Fruit fly (Drosophila melanogaster) whole organism, embryonic: ENCODE data around the gene CG13373.

Source experiments
- Abd-B ChIP-seq: fragments of 200-800 bp; sonication (Bioruptor generic); optimal IDR thresholded peaks from 2 replicates; lab custom pipeline; 2018; ENCODE audit warnings: missing biosample characterization, mild to moderate bottlenecking, missing genetic modification characterization, moderate library complexity
- CG10274 ChIP-seq: fragments of 200-800 bp; sonication (Bioruptor generic); optimal IDR thresholded peaks from 3 replicates; lab custom pipeline; 2017; ENCODE audit warnings: missing biosample characterization, mild to moderate bottlenecking, missing genetic modification characterization
- CG10462 ChIP-seq: fragments of 200-800 bp; sonication (Bioruptor generic); optimal IDR thresholded peaks from 2 replicates; lab custom pipeline; 2016; ENCODE audit warnings: missing biosample characterization, missing genetic modification characterization
- CG12659 ChIP-seq: fragments of 200-800 bp; sonication (Bioruptor generic); optimal IDR thresholded peaks from 3 replicates; lab custom pipeline; 2017; ENCODE audit warnings: mild to moderate bottlenecking, missing biosample characterization, missing genetic modification reagents, missing genetic modification characterization
- CG12769 ChIP-seq: fragments of 200-800 bp; sonication (Bioruptor generic); optimal IDR thresholded peaks from 2 replicates; lab custom pipeline; 2019; ENCODE audit warnings: missing biosample characterization, mild to moderate bottlenecking, missing genetic modification characterization, moderate library complexity
- CG13296 ChIP-seq: fragments of 200-800 bp; sonication (Bioruptor generic); optimal IDR thresholded peaks from 3 replicates; lab custom pipeline; 2018; ENCODE audit warnings: missing biosample characterization, mild to moderate bottlenecking, missing genetic modification characterization
- CG14710 ChIP-seq: fragments of 200-800 bp; sonication (Bioruptor generic); optimal IDR thresholded peaks from 3 replicates; lab custom pipeline; 2019; ENCODE audit warnings: missing biosample characterization, mild to moderate bottlenecking, missing genetic modification characterization, moderate library complexity
- CG18619 ChIP-seq: fragments of 200-800 bp; sonication (Bioruptor generic); optimal IDR thresholded peaks from 3 replicates; lab custom pipeline; 2017; ENCODE audit warnings: missing biosample characterization, mild to moderate bottlenecking, missing genetic modification characterization
- CG30020 ChIP-seq: fragments of 200-800 bp; optimal IDR thresholded peaks from 2 replicates; lab custom pipeline; 2019; ENCODE audit warnings: missing biosample characterization, mild to moderate bottlenecking, missing genetic modification characterization, moderate library complexity
- CG3281 ChIP-seq: fragments of 200-800 bp; sonication (Bioruptor generic); optimal IDR thresholded peaks from 3 replicates; lab custom pipeline; 2017; ENCODE audit warnings: missing biosample characterization, mild to moderate bottlenecking, missing genetic modification characterization
- CG34376 ChIP-seq: fragments of 200-800 bp; sonication (Bioruptor generic); optimal IDR thresholded peaks from 2 replicates; lab custom pipeline; 2018; ENCODE audit warnings: missing biosample characterization, mild to moderate bottlenecking, missing genetic modification characterization
- CG5180 ChIP-seq: fragments of 200-800 bp; sonication (Bioruptor generic); optimal IDR thresholded peaks from 3 replicates; lab custom pipeline; 2017; ENCODE audit warnings: missing biosample characterization, missing genetic modification characterization, mild to moderate bottlenecking, moderate library complexity, missing genetic modification reagents
- CG6791 ChIP-seq: fragments of 200-800 bp; sonication (Bioruptor generic); IDR thresholded peaks from 3 replicates; pipeline ENCODE4 v1.3.6; 2022; ENCODE audit warnings: missing biosample characterization, missing genetic modification characterization; ENCODE audit not compliant: partially characterized antibody
- CG7928 ChIP-seq: fragments of 200-800 bp; sonication (Bioruptor generic); optimal IDR thresholded peaks from 2 replicates; lab custom pipeline; 2017; ENCODE audit warnings: missing biosample characterization, mild to moderate bottlenecking, missing genetic modification characterization
- CTCF ChIP-seq: fragments of 200-800 bp; sonication (Bioruptor generic); optimal IDR thresholded peaks from 2 replicates; lab custom pipeline; 2017; ENCODE audit warnings: missing biosample characterization, mild to moderate bottlenecking, missing genetic modification characterization, moderate library complexity
- HLH54F ChIP-seq: fragments of 200-800 bp; sonication (Bioruptor generic); optimal IDR thresholded peaks from 3 replicates; lab custom pipeline; 2016; ENCODE audit warnings: missing biosample characterization, missing genetic modification characterization
- Hmr ChIP-seq: fragments of 200-800 bp; sonication (Bioruptor generic); optimal IDR thresholded peaks from 3 replicates; lab custom pipeline; 2017; ENCODE audit warnings: mild to moderate bottlenecking, missing biosample characterization, missing genetic modification reagents, missing genetic modification characterization
- Lhr ChIP-seq: fragments of 200-800 bp; sonication (Bioruptor generic); optimal IDR thresholded peaks from 3 replicates; lab custom pipeline; 2017; ENCODE audit warnings: mild to moderate bottlenecking, missing biosample characterization, missing genetic modification reagents, missing genetic modification characterization
- Med ChIP-seq: fragments of 200-800 bp; sonication (Bioruptor generic); peaks from one replicate; lab custom pipeline; 2016; ENCODE audit warnings: missing biosample characterization, missing genetic modification characterization, mild to moderate bottlenecking, inconsistent platforms, moderate library complexity
- Oli ChIP-seq: fragments of 200-800 bp; sonication (Bioruptor generic); optimal IDR thresholded peaks from 2 replicates; lab custom pipeline; 2018; ENCODE audit warnings: missing biosample characterization, mild to moderate bottlenecking, missing genetic modification characterization, moderate library complexity
- Pdp1 ChIP-seq, 2 experiments: fragments of 200-800 bp; sonication (Bioruptor generic); optimal IDR thresholded peaks; 3 replicates each; lab custom pipeline; 2016; ENCODE audit warnings: missing biosample characterization in 2 of 2, missing genetic modification characterization in 2 of 2, mild to moderate bottlenecking in 1 of 2, moderate library complexity in 1 of 2
- Sry-δ ChIP-seq: fragments of 200-800 bp; sonication (Bioruptor generic); optimal IDR thresholded peaks from 2 replicates; lab custom pipeline; 2016; ENCODE audit warnings: missing biosample characterization, missing genetic modification characterization
- Trl ChIP-seq, 3 experiments: fragments of >200 bp in 2 of 3; fragments of 200-800 bp in 1 of 3; sonication (Bioruptor generic) in 1 of 3; optimal IDR thresholded peaks; 2 replicates in 1 of 3; 3 replicates in 2 of 3; lab custom pipeline; 2016 to 2017; ENCODE audit warnings: missing biosample characterization in 1 of 3, missing genetic modification characterization in 1 of 3
- cad ChIP-seq: fragments of >200 bp; optimal IDR thresholded peaks from 2 replicates; lab custom pipeline; 2017; ENCODE audit warnings: missing biosample characterization, missing genetic modification characterization
- cg ChIP-seq: fragments of 200-800 bp; sonication (Bioruptor generic); optimal IDR thresholded peaks from 3 replicates; lab custom pipeline; 2019; ENCODE audit warnings: missing biosample characterization, mild to moderate bottlenecking, missing genetic modification characterization, moderate library complexity
- chinmo ChIP-seq: fragments of 200-800 bp; sonication (Bioruptor generic); IDR thresholded peaks from 4 replicates; pipeline ENCODE4 v1.3.6; 2022; ENCODE audit warnings: missing biosample characterization, missing genetic modification characterization; ENCODE audit not compliant: partially characterized antibody
- ci ChIP-seq: fragments of 200-800 bp; sonication (Bioruptor generic); IDR thresholded peaks from 3 replicates; pipeline ENCODE4 v1.3.6; 2022; ENCODE audit warnings: missing biosample characterization, missing genetic modification characterization
- croc ChIP-seq: fragments of 200-800 bp; sonication (Bioruptor generic); conservative IDR thresholded peaks from 3 replicates; pipeline ENCODE4 v1.3.6; 2022; ENCODE audit warnings: missing biosample characterization, missing genetic modification characterization
- crol ChIP-seq: fragments of 200-800 bp; sonication (Bioruptor generic); IDR thresholded peaks from 2 replicates; pipeline ENCODE4 v1.3.6; 2022; ENCODE audit warnings: missing biosample characterization, missing genetic modification characterization
- gcm ChIP-seq: fragments of 200-800 bp; sonication (Bioruptor generic); optimal IDR thresholded peaks from 2 replicates; lab custom pipeline; 2019; ENCODE audit warnings: missing biosample characterization, mild to moderate bottlenecking, missing genetic modification characterization, moderate library complexity
- grn ChIP-seq: fragments of 200-800 bp; sonication (Bioruptor generic); optimal IDR thresholded peaks from 3 replicates; lab custom pipeline; 2017; ENCODE audit warnings: missing biosample characterization, missing genetic modification characterization
- her ChIP-seq: fragments of 200-800 bp; sonication (Bioruptor generic); optimal IDR thresholded peaks from 2 replicates; lab custom pipeline; 2016; ENCODE audit warnings: missing biosample characterization, missing genetic modification characterization
- maf-S ChIP-seq: fragments of 200-800 bp; sonication (Bioruptor generic); optimal IDR thresholded peaks from 2 replicates; lab custom pipeline; 2016; ENCODE audit warnings: missing biosample characterization, missing genetic modification characterization
- onecut ChIP-seq: fragments of 200-800 bp; sonication (Bioruptor generic); IDR thresholded peaks from 2 replicates; pipeline ENCODE4 v1.3.6; 2022; ENCODE audit warnings: missing biosample characterization, missing genetic modification characterization
- peb ChIP-seq: fragments of 200-800 bp; sonication (Bioruptor generic); IDR thresholded peaks from 2 replicates; pipeline ENCODE4 v1.3.6; 2022; ENCODE audit warnings: missing biosample characterization, missing genetic modification characterization
- prd ChIP-seq, 3 experiments: fragments of >200 bp in 2 of 3; fragments of 200-800 bp in 1 of 3; sonication (Bioruptor generic) in 1 of 3; optimal IDR thresholded peaks in 2 of 3; IDR thresholded peaks in 1 of 3; 2 replicates in 2 of 3; 3 replicates in 1 of 3; pipeline versions ENCODE4 v1.3.6 to Lab custom; 2017 to 2022; ENCODE audit warnings: missing biosample characterization in 1 of 3, missing genetic modification characterization in 1 of 3
- pzg ChIP-seq: fragments of 200-800 bp; sonication (Bioruptor generic); optimal IDR thresholded peaks from 3 replicates; lab custom pipeline; 2018; ENCODE audit warnings: missing biosample characterization, mild to moderate bottlenecking, missing genetic modification characterization, moderate library complexity
- sd ChIP-seq: fragments of 200-800 bp; sonication (Bioruptor generic); optimal IDR thresholded peaks from 3 replicates; lab custom pipeline; 2018; ENCODE audit warnings: missing biosample characterization, mild to moderate bottlenecking, missing genetic modification characterization, moderate library complexity
- toy ChIP-seq: fragments of 200-800 bp; sonication (Bioruptor generic); IDR thresholded peaks from 2 replicates; pipeline ENCODE4 v1.3.6; 2022; ENCODE audit warnings: missing biosample characterization, missing genetic modification characterization
- twi ChIP-seq: fragments of 200-800 bp; optimal IDR thresholded peaks from 2 replicates; lab custom pipeline; 2019; ENCODE audit warnings: missing biosample characterization, mild to moderate bottlenecking, missing genetic modification characterization, moderate library complexity

Gene CG13373

dm6 chrX:496326-496725 lies 19.5 kb downstream of the CG13373 start, which contains the start of gene svr (continued):
- TF ChIP-seq CG14710 (tag; lab: Kevin White, UChicago) (peak; percentile 45), Sry-δ (GFP tag; lab: Kevin White, UChicago) (peak; percentile 34), CTCF (GFP tag; lab: Kevin White, UChicago) (peak; percentile 50), CG12659 (GFP tag; lab: Kevin White, UChicago) (peak; percentile 48)

dm6 chrX:497425-497824 lies 20.6 kb downstream of the CG13373 start:
- TF ChIP-seq Hmr (GFP tag; lab: Kevin White, UChicago) (peak; percentile 6), HLH54F (GFP tag; lab: Kevin White, UChicago) (no peak), Pdp1 (GFP tag; optimal IDR thresholded peaks at IDR 0.05; lab: Kevin White, UChicago) (peak in 1 of 2 experiments; percentile 35), prd (optimal IDR thresholded peaks at IDR 0.05; lab: Kevin White, UChicago) (no peak), prd (GFP tag; IDR thresholded peaks at IDR 0.05; lab: Robert Waterston, UW) (no peak), CG34376 (GFP tag; lab: Kevin White, UChicago) (peak; percentile 12)

- TF ChIP-seq ci (0 out of 3 replicates have a peak, but pooled peaks have one; percentile 24), toy (GFP tag; lab: Robert Waterston, UW) (no peak), CG10462 (no peak), CG13296 (no peak), CG18619 (GFP tag; lab: Kevin White, UChicago) (no peak), CG3281 (no peak), Med (GFP tag; lab: Kevin White, UChicago) (peak; percentile 67), CG5180 (peak; percentile 94)
Observed at dm6 chrX:498434-498833, 21.6 kb downstream of the CG13373 start.

DNA sequence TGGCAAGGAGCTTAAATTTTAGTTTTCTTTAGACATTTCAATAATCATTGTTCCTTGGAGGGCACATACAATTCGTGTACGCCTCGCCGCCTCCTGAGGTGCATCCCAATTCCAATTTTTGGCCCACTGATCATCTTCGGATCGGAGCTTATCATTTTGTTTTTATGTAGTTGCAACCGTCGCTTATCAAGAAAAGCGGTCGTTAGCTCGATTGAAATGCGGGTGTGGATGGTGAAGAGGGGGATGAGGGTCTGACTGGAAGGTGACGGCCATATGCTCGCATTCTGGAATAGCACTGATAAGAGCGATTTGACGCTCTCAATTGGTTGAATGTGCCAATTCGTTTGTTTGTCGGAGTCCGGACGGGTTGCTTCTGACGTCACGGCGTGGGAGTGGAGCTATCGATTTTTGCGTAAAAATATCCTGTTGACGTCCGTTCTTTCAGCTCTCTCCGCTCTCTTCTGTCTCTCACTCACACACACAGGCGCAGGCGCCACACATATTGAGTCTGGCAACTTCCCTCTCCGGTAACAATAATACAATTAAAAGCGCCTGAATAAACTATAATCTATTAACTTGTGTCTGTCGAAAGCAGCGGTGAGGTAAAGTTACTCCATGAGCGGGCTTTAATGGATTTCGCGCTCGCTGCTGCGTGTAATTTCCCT lies 22.3 kb downstream of the CG13373 start:
- TF ChIP-seq her (GFP tag; lab: Kevin White, UChicago) (no peak), CG12769 (tag; lab: Kevin White, UChicago) (peak; percentile 71), maf-S (GFP tag; lab: Kevin White, UChicago) (no peak), Trl (optimal IDR thresholded peaks at IDR 0.05; lab: Kevin White, UChicago) (peak; percentile 51 to 81), Trl (GFP tag; optimal IDR thresholded peaks at IDR 0.05; lab: Kevin White, UChicago) (no peak), chinmo (GFP tag; lab: Robert Waterston, UW) (0 out of 4 replicates have a peak, but pooled peaks have one; percentile 10), Abd-B (no peak), CG6791 (GFP tag; lab: Robert Waterston, UW) (no peak), sd (tag; lab: Kevin White, UChicago) (peak; percentile 47), CG30020 (tag; lab: Kevin White, UChicago) (no peak), Med (GFP tag; lab: Kevin White, UChicago) (peak; percentile 26), Lhr (no peak), cg (GFP tag; lab: Kevin White, UChicago) (peak; percentile 51), crol (GFP tag; lab: Robert Waterston, UW) (peak; percentile 74), gcm (GFP tag; lab: Kevin White, UChicago) (peak; percentile 36), pzg (no peak), onecut (peak; percentile 95), peb (GFP tag; lab: Robert Waterston, UW) (no peak), Oli (tag; lab: Kevin White, UChicago) (no peak), croc (no peak), twi (tag; lab: Kevin White, UChicago) (peak; percentile 53), cad (GFP tag; lab: Kevin White, UChicago) (no peak), grn (GFP tag; lab: Kevin White, UChicago) (peak; percentile 21), CG7928 (GFP tag; lab: Kevin White, UChicago) (no peak), CG10274 (GFP tag; lab: Kevin White, UChicago) (peak; percentile 41)
